Worm (Caenorhabditis elegans): ENCODE results near the gene emb-27.

ce11 chrII:8129495-8130010, 32.4 kb downstream of the emb-27 start, which contains the start of gene ulp-4:
- TF ChIP-seq nhr-11 (tag; optimal IDR thresholded peaks at IDR 0.05) (no peak), lsy-2 (tag; optimal IDR thresholded peaks at IDR 0.05) (peak in 1 of 2 experiments; percentile 57), nhr-25 (tag; optimal IDR thresholded peaks at IDR 0.05) (no peak), ZK546.5 (tag; optimal IDR thresholded peaks at IDR 0.05) (no peak), F13H6.1 (tag; optimal IDR thresholded peaks at IDR 0.05) (peak; percentile 67), elt-1 (tag; optimal IDR thresholded peaks at IDR 0.05) (no peak), lin-11 (tag; optimal IDR thresholded peaks at IDR 0.05) (no peak), nhr-237 (tag; optimal IDR thresholded peaks at IDR 0.05) (no peak), ztf-11 (tag; optimal IDR thresholded peaks at IDR 0.05) (no peak), ama-1 (optimal IDR thresholded peaks at IDR 0.05) (no peak), ceh-82 (tag; optimal IDR thresholded peaks at IDR 0.05) (no peak), unc-62 (GFP tag; optimal IDR thresholded peaks at IDR 0.05) (no peak), lin-39 (tag; optimal IDR thresholded peaks at IDR 0.05) (no peak), unc-39 (tag; optimal IDR thresholded peaks at IDR 0.05) (no peak)

All from whole organism, L2 larva.